Worm (Caenorhabditis elegans): ENCODE data around the gene ogdh-2.

Gene ogdh-2

DNA sequence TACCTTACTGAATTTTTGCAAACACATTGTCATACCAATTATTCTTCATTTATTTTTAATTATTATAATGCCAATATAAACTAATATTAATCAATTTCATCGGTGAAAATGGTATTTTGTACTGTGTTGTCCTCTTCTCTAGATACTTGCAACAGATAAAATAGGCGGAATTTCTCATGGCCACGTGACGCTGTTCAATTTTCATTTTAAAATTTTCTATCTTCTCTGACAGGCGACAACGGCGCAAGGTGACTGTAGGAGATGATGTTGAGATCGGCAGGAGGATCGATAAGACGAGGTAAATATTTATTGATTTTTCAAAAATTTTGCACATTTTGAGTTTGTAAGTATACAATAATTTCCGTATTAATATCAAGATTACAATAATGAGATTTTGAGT, at the start of gene ogdh-2:
TSS of gene ogdh-2 (plus strand) at position 233 of the 400 bp plus-strand sequence.
- TF ChIP-seq ama-1 (optimal IDR thresholded peaks at IDR 0.05): no peak
- no peak for TF ChIP-seq ets-7 (tag; optimal IDR thresholded peaks at IDR 0.05)
- no peak for TF ChIP-seq hnd-1 (tag; optimal IDR thresholded peaks at IDR 0.05)
- no peak for TF ChIP-seq ceh-36 (tag; optimal IDR thresholded peaks at IDR 0.05)
- no peak for TF ChIP-seq scrt-1 (GFP tag; IDR thresholded peaks at IDR 0.05)
- no peak for TF ChIP-seq sea-1 (GFP tag; conservative IDR thresholded peaks at IDR 0.05)
- TF ChIP-seq hmbx-1 (tag; optimal IDR thresholded peaks at IDR 0.05): no peak
- TF ChIP-seq B0310.2 (tag; optimal IDR thresholded peaks at IDR 0.05): no peak
- no peak for TF ChIP-seq tbx-11 (GFP tag; IDR thresholded peaks at IDR 0.05)
- TF ChIP-seq F13C5.2 (tag; optimal IDR thresholded peaks at IDR 0.05): no peak
- no peak for TF ChIP-seq flt-1 (GFP tag; IDR thresholded peaks at IDR 0.05)
- no peak for TF ChIP-seq tbx-37 (GFP tag; conservative IDR thresholded peaks at IDR 0.05)
- no peak for TF ChIP-seq ceh-13 (GFP tag; optimal IDR thresholded peaks at IDR 0.05)
- no peak for TF ChIP-seq aly-1 (tag; optimal IDR thresholded peaks at IDR 0.05)

DNA sequence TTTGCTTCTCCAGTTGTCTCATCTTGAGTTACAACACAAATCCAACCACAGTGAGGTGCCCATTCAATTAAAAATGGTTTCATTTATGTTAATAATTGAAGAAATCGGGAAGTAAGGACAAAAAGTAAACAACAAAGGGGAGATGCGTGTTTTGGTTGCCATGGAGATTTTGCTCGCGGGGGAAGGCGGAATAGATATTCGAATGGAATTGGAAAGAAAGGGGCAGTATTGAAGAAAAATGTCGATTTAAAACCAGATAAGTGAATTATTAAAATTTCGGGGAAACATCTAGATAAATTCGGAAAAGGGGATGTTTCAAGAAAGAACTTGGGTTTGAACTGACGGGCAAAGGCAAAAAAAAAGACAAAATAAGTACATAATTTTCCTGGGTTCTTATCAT, 43.7 kb upstream of the ogdh-2 start, which contains the start of gene che-11:
TSS of gene che-11 (minus strand) at position 101 of the 400 bp plus-strand sequence.
- no peak for TF ChIP-seq hmbx-1 (tag; optimal IDR thresholded peaks at IDR 0.05)

DNA sequence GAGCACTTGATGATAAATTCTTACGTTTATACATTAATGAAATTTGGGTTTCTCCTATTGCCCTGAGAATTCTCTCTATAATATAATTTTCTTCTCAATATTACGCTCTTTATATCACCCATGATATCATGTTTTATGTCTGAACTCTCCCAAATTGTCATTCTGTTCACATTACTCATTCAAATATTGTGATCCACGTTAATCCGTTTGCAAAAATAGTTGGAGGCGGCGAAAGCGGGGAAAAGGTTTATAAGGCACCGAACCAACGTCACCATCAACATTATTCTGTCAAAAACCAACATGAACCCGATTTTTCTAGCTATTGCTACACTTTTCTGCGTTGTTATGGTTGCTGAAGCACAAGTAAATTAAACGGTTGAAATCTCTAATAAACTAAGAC, 41.5 kb upstream of the ogdh-2 start, which contains the start of gene C27A7.8:
TSS of gene C27A7.8 (plus strand) at position 301 of the 400 bp plus-strand sequence.
- no peak for TF ChIP-seq hmg-4 (GFP tag; optimal IDR thresholded peaks at IDR 0.05)
- no peak for TF ChIP-seq aly-1 (tag; optimal IDR thresholded peaks at IDR 0.05)
- TF ChIP-seq tra-4 (tag; optimal IDR thresholded peaks at IDR 0.05): no peak
- TF ChIP-seq F13C5.2 (tag; optimal IDR thresholded peaks at IDR 0.05): no peak
- no peak for TF ChIP-seq ets-7 (tag; optimal IDR thresholded peaks at IDR 0.05)
- TF ChIP-seq flt-1 (GFP tag; IDR thresholded peaks at IDR 0.05): no peak
- TF ChIP-seq hmbx-1 (tag; optimal IDR thresholded peaks at IDR 0.05): no peak

DNA sequence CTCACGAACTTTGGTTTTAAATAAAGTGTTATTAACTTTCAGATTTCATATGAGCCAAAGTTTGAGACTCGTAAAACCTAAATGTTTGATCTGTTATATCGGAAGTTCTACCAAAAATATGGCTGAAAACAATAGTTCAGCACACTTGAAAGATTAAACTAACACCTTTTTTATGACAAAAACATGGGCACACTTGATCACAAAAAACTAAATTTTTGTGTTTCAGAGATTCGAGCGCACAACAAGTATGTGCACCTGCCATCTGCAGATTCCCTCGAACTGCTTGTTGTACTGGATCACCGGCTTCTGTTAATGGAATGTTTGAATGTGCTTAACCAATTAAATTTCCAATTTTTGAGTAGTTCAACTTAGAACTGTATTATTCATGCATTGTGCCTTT, 40.5 kb upstream of the ogdh-2 start:
- TF ChIP-seq tbx-11 (GFP tag; IDR thresholded peaks at IDR 0.05) (no peak), pes-1 (GFP tag; IDR thresholded peaks at IDR 0.05) (no peak), flt-1 (GFP tag; IDR thresholded peaks at IDR 0.05) (no peak)

DNA sequence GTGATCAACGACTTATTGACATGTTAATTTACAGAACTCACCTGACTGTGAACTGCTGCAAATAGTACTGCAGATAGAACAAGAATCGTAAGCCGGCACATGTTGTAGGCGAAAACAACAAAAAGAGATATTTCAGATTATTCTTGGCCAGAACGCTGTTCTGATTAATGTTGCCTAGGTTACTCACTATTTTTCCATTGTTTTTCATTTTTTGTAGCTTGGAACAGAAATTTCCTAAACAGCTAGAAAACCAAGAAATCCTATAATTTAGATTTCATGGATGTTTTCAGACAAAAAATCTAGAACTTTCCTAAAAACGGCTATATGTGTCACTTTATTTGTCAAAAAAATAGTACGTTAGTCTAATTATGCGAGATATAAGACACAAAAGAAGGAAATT, 39.8 kb upstream of the ogdh-2 start, which contains the start of gene C27A7.9:
TSS of gene C27A7.9 (minus strand) at position 101 of the 400 bp plus-strand sequence.
- TF ChIP-seq sea-1 (GFP tag; conservative IDR thresholded peaks at IDR 0.05) (no peak), tra-4 (tag; optimal IDR thresholded peaks at IDR 0.05) (no peak), pes-1 (GFP tag; IDR thresholded peaks at IDR 0.05) (no peak), B0310.2 (tag; optimal IDR thresholded peaks at IDR 0.05) (no peak), scrt-1 (GFP tag; IDR thresholded peaks at IDR 0.05) (no peak), aly-1 (tag; optimal IDR thresholded peaks at IDR 0.05) (no peak), tbx-11 (GFP tag; IDR thresholded peaks at IDR 0.05) (no peak), hmbx-1 (tag; optimal IDR thresholded peaks at IDR 0.05) (no peak)

DNA sequence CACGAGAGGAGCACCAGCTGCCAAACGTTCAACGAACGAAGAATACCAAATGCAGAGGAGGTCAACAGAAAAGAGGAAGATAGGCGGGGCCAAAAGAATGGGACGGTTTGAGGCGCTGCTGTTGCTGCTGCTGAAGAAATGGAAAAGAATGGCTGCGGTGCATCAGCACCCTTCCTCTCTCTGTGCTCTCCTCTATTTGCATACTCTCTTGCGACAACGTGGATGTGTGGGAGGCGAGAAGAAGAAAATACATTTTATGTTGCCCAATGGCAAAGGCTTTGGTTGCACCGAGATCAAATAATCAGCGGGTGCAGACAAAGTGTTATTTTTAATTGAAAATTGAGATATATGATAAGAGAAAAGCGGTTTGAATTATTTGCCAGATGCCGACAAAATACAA, 35.9 kb upstream of the ogdh-2 start:
- TF ChIP-seq B0310.2 (tag; optimal IDR thresholded peaks at IDR 0.05): no peak
- no peak for TF ChIP-seq sea-1 (GFP tag; conservative IDR thresholded peaks at IDR 0.05)
- TF ChIP-seq ets-7 (tag; optimal IDR thresholded peaks at IDR 0.05): no peak
- TF ChIP-seq pes-1 (GFP tag; IDR thresholded peaks at IDR 0.05): no peak
- no peak for TF ChIP-seq tbx-37 (GFP tag; conservative IDR thresholded peaks at IDR 0.05)
- TF ChIP-seq ama-1 (optimal IDR thresholded peaks at IDR 0.05): no peak
- no peak for TF ChIP-seq hnd-1 (tag; optimal IDR thresholded peaks at IDR 0.05)
- no peak for TF ChIP-seq flt-1 (GFP tag; IDR thresholded peaks at IDR 0.05)
- no peak for TF ChIP-seq hmg-4 (GFP tag; optimal IDR thresholded peaks at IDR 0.05)
- TF ChIP-seq F13C5.2 (tag; optimal IDR thresholded peaks at IDR 0.05): no peak
- TF ChIP-seq ceh-36 (tag; optimal IDR thresholded peaks at IDR 0.05): no peak

DNA sequence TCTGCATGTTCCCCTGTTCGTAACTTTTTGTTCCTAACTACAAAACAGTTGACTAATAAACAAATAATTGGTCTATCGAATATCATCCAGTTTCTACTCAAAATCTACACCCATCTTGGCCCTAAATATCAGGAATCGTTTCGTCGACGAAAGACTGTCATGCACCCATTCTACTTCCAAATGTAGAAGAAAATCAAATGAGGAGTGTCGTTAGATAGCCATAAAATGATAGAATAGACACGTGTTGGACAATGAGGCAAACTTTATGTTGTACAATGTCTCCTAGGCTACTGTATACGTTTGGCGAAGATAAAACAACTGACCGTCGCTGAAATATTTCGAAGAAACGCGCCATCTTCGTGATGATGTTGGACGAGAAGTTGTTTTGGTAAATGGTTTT, 34.3 kb upstream of the ogdh-2 start:
- TF ChIP-seq ceh-13 (GFP tag; optimal IDR thresholded peaks at IDR 0.05): no peak

DNA sequence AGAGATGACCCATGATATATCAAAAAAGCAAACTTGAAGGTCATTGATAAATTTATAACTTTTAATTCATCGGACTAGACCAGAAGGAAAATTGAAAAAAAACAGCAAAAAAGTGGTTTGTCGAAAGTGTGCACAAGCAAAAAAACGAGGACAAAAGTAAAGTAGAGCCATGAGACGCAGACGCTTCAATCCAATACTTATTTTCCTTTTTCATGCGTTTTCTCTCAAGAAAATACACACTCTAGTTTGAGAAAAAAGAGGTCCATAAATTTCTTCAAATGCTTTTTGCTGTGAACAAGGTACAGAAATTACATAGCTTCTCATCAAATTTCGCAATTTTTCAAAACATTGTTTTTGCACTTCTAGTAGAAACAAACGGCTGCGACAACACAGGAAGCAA, 33.1 kb upstream of the ogdh-2 start:
- no peak for TF ChIP-seq hmg-4 (GFP tag; optimal IDR thresholded peaks at IDR 0.05)
- no peak for TF ChIP-seq flt-1 (GFP tag; IDR thresholded peaks at IDR 0.05)
- TF ChIP-seq ets-7 (tag; optimal IDR thresholded peaks at IDR 0.05): no peak
- TF ChIP-seq B0310.2 (tag; optimal IDR thresholded peaks at IDR 0.05): no peak
- TF ChIP-seq ama-1 (optimal IDR thresholded peaks at IDR 0.05): no peak
- TF ChIP-seq pes-1 (GFP tag; IDR thresholded peaks at IDR 0.05): no peak
- TF ChIP-seq ceh-36 (tag; optimal IDR thresholded peaks at IDR 0.05): no peak
- no peak for TF ChIP-seq sea-1 (GFP tag; conservative IDR thresholded peaks at IDR 0.05)
- TF ChIP-seq F13C5.2 (tag; optimal IDR thresholded peaks at IDR 0.05): no peak
- no peak for TF ChIP-seq hnd-1 (tag; optimal IDR thresholded peaks at IDR 0.05)
- no peak for TF ChIP-seq ceh-13 (GFP tag; optimal IDR thresholded peaks at IDR 0.05)
- no peak for TF ChIP-seq hmbx-1 (tag; optimal IDR thresholded peaks at IDR 0.05)
- TF ChIP-seq tra-4 (tag; optimal IDR thresholded peaks at IDR 0.05): no peak
- no peak for TF ChIP-seq scrt-1 (GFP tag; IDR thresholded peaks at IDR 0.05)
- TF ChIP-seq tbx-11 (GFP tag; IDR thresholded peaks at IDR 0.05): no peak
- no peak for TF ChIP-seq aly-1 (tag; optimal IDR thresholded peaks at IDR 0.05)
- TF ChIP-seq tbx-37 (GFP tag; conservative IDR thresholded peaks at IDR 0.05): no peak

DNA sequence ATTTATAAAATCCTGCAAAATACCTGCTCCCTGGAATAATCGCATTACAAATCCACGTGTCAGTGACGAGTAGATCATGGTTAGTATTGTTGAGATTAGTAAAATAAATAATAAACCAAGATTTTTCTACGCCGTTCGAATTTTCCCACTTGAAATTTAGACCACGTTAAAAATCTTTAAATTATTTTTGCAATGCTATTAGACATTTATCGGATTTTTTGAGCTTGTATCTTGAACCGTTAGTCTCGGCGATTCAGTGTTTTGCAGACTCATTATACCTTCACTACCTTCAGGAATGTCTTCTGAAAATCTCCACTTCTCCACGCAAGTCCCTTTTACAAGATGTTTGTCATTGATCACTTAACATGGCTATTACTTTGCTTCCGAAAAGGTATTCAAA, 32.1 kb upstream of the ogdh-2 start, which contains the start of gene C27A7.5:
TSS of gene C27A7.5 (minus strand) at position 101 of the 400 bp plus-strand sequence.
- TF ChIP-seq hmg-4 (GFP tag; optimal IDR thresholded peaks at IDR 0.05) (no peak), pes-1 (GFP tag; IDR thresholded peaks at IDR 0.05) (no peak), ama-1 (optimal IDR thresholded peaks at IDR 0.05) (no peak)
